Worm (Caenorhabditis elegans): ENCODE measurements around the gene alh-1.

Gene alh-1

DNA sequence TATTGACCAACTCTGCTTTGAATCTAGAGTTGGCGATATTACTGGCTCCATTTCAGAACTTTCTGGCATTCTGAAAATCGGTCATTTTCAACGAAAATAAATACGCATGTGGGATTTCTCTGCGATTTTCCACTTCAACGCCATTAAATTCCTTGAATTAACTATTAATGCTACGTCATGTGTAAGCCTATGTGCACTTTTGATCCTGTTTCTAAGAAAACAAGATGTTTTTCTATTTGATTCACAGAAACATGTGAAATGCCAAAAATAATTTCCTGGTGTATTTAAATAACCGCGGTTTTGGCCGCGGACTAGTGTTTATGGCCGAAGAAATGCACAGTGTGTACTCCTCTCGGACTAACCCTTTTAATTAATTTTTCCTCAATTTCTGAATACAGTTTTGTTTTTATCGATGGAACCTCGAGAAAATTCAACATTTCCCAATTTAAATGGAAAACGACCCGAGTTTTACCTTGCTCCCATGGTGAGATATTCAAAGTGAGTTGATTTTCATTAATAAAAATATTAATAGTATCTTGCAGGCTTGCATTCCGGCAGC, 8.8 kb upstream of the alh-1 start, which contains the start of the genes C45G9.11 and C45G9.2 (continued):
- TF ChIP-seq snpc-4 (GFP tag; optimal IDR thresholded peaks at IDR 0.05) (no peak), snpc-4 (tag; optimal IDR thresholded peaks at IDR 0.05) (peak in 1 of 4 experiments; percentile 45), ceh-40 (GFP tag; IDR thresholded peaks at IDR 0.05) (no peak), ceh-79 (tag; optimal IDR thresholded peaks at IDR 0.05) (no peak), sptf-2 (GFP tag; optimal IDR thresholded peaks at IDR 0.05) (no peak), F49E8.2 (tag; optimal IDR thresholded peaks at IDR 0.05; ENCODE audit: insufficient read depth) (no peak), bed-1 (GFP tag; IDR thresholded peaks at IDR 0.05) (no peak), ztf-26 (tag; optimal IDR thresholded peaks at IDR 0.05) (no peak), K12H6.12 (tag; optimal IDR thresholded peaks at IDR 0.05) (peak; percentile 31), madf-6 (GFP tag; IDR thresholded peaks at IDR 0.05) (peak; percentile 73; the same call in 1 of the 2 replicates), akir-1 (GFP tag; optimal IDR thresholded peaks at IDR 0.05) (no peak), B0019.2 (GFP tag; conservative IDR thresholded peaks at IDR 0.05) (no peak), hlh-12 (tag; optimal IDR thresholded peaks at IDR 0.05) (no peak), sdz-38 (tag; optimal IDR thresholded peaks at IDR 0.05) (no peak), gei-17 (GFP tag; optimal IDR thresholded peaks at IDR 0.05) (no peak), die-1 (tag; optimal IDR thresholded peaks at IDR 0.05) (no peak), ccch-3 (GFP tag; optimal IDR thresholded peaks at IDR 0.05) (no peak), B0336.3 (GFP tag; IDR thresholded peaks at IDR 0.05) (no peak), F22D6.2 (tag; optimal IDR thresholded peaks at IDR 0.05) (no peak), egl-18 (GFP tag; IDR thresholded peaks at IDR 0.05) (no peak), ama-1 (optimal IDR thresholded peaks at IDR 0.05) (no peak), ama-1 (GFP tag; optimal IDR thresholded peaks at IDR 0.05) (no peak), lin-40 (tag; optimal IDR thresholded peaks at IDR 0.05) (no peak), ztf-6 (GFP tag; IDR thresholded peaks at IDR 0.05) (no peak), hrde-1 (tag; optimal IDR thresholded peaks at IDR 0.05; ENCODE audit: borderline replicate concordance) (no peak), lsy-27 (tag; optimal IDR thresholded peaks at IDR 0.05; ENCODE audit: borderline replicate concordance, insufficient read depth) (no peak), cebp-1 (GFP tag; IDR thresholded peaks at IDR 0.05) (no peak), cebp-1 (tag; optimal IDR thresholded peaks at IDR 0.05) (no peak), nhr-27 (tag; optimal IDR thresholded peaks at IDR 0.05) (no peak), nfya-2 (GFP tag; IDR thresholded peaks at IDR 0.05) (no peak), ceh-58 (GFP tag; IDR thresholded peaks at IDR 0.05) (no peak), fkh-3 (tag; optimal IDR thresholded peaks at IDR 0.05) (no peak), rcor-1 (GFP tag; IDR thresholded peaks at IDR 0.05) (peak; percentile 37; the same call in 1 of the 2 replicates), bed-2 (GFP tag; IDR thresholded peaks at IDR 0.05) (no peak), lir-1 (GFP tag; conservative IDR thresholded peaks at IDR 0.05) (no peak), B0261.1 (tag; optimal IDR thresholded peaks at IDR 0.05) (no peak), F39B2.1 (GFP tag; IDR thresholded peaks at IDR 0.05) (no peak), Y79H2A.3 (GFP tag; conservative IDR thresholded peaks at IDR 0.05) (no peak), F23B12.7 (tag; optimal IDR thresholded peaks at IDR 0.05; ENCODE audit: insufficient read depth) (no peak), atf-7 (tag; optimal IDR thresholded peaks at IDR 0.05) (no peak), mel-28 (tag; optimal IDR thresholded peaks at IDR 0.05; ENCODE audit: borderline replicate concordance) (no peak), madf-3 (GFP tag; IDR thresholded peaks at IDR 0.05) (no peak), K11D2.4 (GFP tag; IDR thresholded peaks at IDR 0.05) (no peak), ets-4 (GFP tag; optimal IDR thresholded peaks at IDR 0.05) (no peak), hmg-20 (GFP tag; IDR thresholded peaks at IDR 0.05) (no peak)

Measured in whole organism, young adult.